Fruit fly (Drosophila melanogaster) Kc167 (cell line): ENCODE measurements around the gene HHEX.

Experiments used
- Sin3A ChIP-seq: fragments of >200 bp; optimal IDR thresholded peaks from 2 replicates; lab custom pipeline; 2018; ENCODE audit warnings: missing external identifiers
- h ChIP-seq: fragments of >200 bp; optimal IDR thresholded peaks from 3 replicates; lab custom pipeline; 2018; ENCODE audit warnings: missing external identifiers
- insv ChIP-seq: fragments of >200 bp; optimal IDR thresholded peaks from 3 replicates; lab custom pipeline; 2018; ENCODE audit warnings: missing external identifiers
- psq ChIP-seq: fragments of >200 bp; optimal IDR thresholded peaks from 2 replicates; lab custom pipeline; 2017; ENCODE audit warnings: missing external identifiers
- ttk ChIP-seq: sonication (Bioruptor generic); optimal IDR thresholded peaks from 2 replicates; lab custom pipeline; 2017; ENCODE audit warnings: missing external identifiers

DNA sequence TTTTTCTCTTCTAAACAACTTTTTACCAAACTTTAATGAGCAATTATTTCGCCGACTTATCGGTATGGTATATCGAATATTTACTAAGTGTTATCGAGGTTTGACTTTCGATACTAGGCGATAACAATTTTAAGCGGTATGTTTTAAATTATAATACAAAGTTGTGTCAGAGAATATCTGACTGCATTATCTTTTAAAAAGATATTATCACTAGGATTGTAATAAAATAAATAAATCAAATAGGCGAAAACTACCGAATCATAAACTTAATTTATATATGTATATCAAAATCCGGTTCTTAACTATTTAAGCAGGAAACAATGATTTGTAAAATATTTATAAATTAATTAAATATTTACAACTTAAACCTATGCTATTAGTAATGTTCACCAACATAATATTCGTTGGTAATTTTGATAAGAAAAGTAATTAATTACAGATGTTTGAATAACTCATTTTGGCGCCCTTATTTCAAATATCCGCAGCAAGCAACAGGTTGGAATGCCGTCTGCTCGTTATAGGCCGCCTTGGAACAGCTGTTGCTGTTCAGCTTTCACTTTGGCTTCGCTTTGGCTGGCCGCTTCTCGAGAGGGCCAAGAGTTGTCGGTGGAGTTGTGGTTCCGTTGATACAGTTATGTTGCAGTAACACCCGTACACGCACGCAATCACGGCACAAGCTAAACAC is 27.3 kb upstream of the HHEX start, which contains the start of the genes Sec15 and rtet:
- TF ChIP-seq ttk (lab: Kevin White, UChicago) (no peak), h (no peak), insv (no peak), psq (lab: Kevin White, UChicago) (peak; percentile 74), Sin3A (lab: Kevin White, UChicago) (no peak)
